Worm (Caenorhabditis elegans) whole organism, mixed stage, embryonic: Measurements from ENCODE around the gene nspd-2.

Source experiments
- M03D4.4 ChIP-seq: sonication (generic microtip); optimal IDR thresholded peaks from 2 replicates; lab custom pipeline; 2017; ENCODE audit warnings: mild to moderate bottlenecking, missing genetic modification characterization, missing compliant biosample characterization
- blmp-1 ChIP-seq: fragments of 150-350 bp; optimal IDR thresholded peaks from 2 replicates; lab custom pipeline; 2014; ENCODE audit warnings: missing biosample characterization, missing genetic modification characterization
- ces-1 ChIP-seq: fragments of 150-350 bp; optimal IDR thresholded peaks from 2 replicates; lab custom pipeline; 2014; ENCODE audit warnings: missing biosample characterization, missing genetic modification reagents, missing genetic modification characterization
- elt-1 ChIP-seq: sonication (generic microtip); optimal IDR thresholded peaks from 2 replicates; lab custom pipeline; 2017; ENCODE audit warnings: missing genetic modification characterization, mild to moderate bottlenecking, missing compliant biosample characterization, antibody characterized with exemption, moderate library complexity, borderline replicate concordance; ENCODE audit not compliant: insufficient read depth
- flh-1 ChIP-seq: fragments of 200-800 bp; sonication (Bioruptor generic); optimal IDR thresholded peaks from 2 replicates; lab custom pipeline; 2018; ENCODE audit warnings: mild to moderate bottlenecking, missing genetic modification characterization, moderate library complexity, missing compliant biosample characterization
- lin-13 ChIP-seq: fragments of 150-350 bp; optimal IDR thresholded peaks from 2 replicates; lab custom pipeline; 2014; ENCODE audit warnings: missing biosample characterization, missing genetic modification characterization
- nhr-76 ChIP-seq: sonication (generic microtip); optimal IDR thresholded peaks from 2 replicates; lab custom pipeline; 2017; ENCODE audit warnings: missing biosample characterization, missing genetic modification characterization
- pha-4 ChIP-seq: fragments of 150-350 bp; optimal IDR thresholded peaks from 2 replicates; lab custom pipeline; 2018; ENCODE audit warnings: missing biosample characterization, missing genetic modification reagents, missing genetic modification characterization
- sem-2 ChIP-seq: fragments of 200-800 bp; sonication (Bioruptor generic); optimal IDR thresholded peaks from 2 replicates; lab custom pipeline; 2018; ENCODE audit warnings: mild to moderate bottlenecking, missing genetic modification characterization, missing compliant biosample characterization
- unc-62 ChIP-seq: fragments of 150-350 bp; optimal IDR thresholded peaks from 2 replicates; lab custom pipeline; 2014; ENCODE audit warnings: missing biosample characterization, missing genetic modification reagents, missing genetic modification characterization
- ztf-11 ChIP-seq: fragments of 150-350 bp; optimal IDR thresholded peaks from 2 replicates; lab custom pipeline; 2014; ENCODE audit warnings: missing biosample characterization, missing genetic modification characterization

- TF ChIP-seq unc-62 = no peak
- no peak for TF ChIP-seq nhr-76 (tag; lab: Kevin White, UChicago)
- TF ChIP-seq pha-4 = no peak
- TF ChIP-seq elt-1 (tag; lab: Kevin White, UChicago) = no peak
- TF ChIP-seq sem-2 (GFP tag; lab: Kevin White, UChicago) = no peak
- no peak for TF ChIP-seq blmp-1 (tag; lab: Kevin White, UChicago)
- no peak for TF ChIP-seq flh-1 (GFP tag; lab: Kevin White, UChicago)
- TF ChIP-seq M03D4.4 = no peak
- no peak for TF ChIP-seq ces-1 (GFP tag; lab: Kevin White, UChicago)
- no peak for TF ChIP-seq lin-13
- TF ChIP-seq ztf-11 (tag; lab: Kevin White, UChicago) = no peak
Observed at ce11 chrIV:9852250-9852649, 8.4 kb downstream of the nspd-2 start, which contains the start of gene ssq-1.
